Worm (Caenorhabditis elegans) whole organism, L4 larva: ENCODE measurements around the gene fbxa-181.

ENCODE experiments used
- lin-1 ChIP-seq: fragments of 200-800 bp; sonication (Bioruptor generic); IDR thresholded peaks from 2 replicates; pipeline ENCODE4 v1.3.6; 2022; ENCODE audit warnings: missing genetic modification reagents, missing genetic modification characterization, missing compliant biosample characterization
- lin-15B ChIP-seq: fragments of 150-350 bp; sonication (generic microtip); optimal IDR thresholded peaks from 3 replicates; lab custom pipeline; 2014; ENCODE audit warnings: missing biosample characterization, missing genetic modification characterization
- lin-39 ChIP-seq: fragments of 150-350 bp; optimal IDR thresholded peaks from 2 replicates; lab custom pipeline; 2014; ENCODE audit warnings: missing biosample characterization, missing genetic modification reagents, missing genetic modification characterization
- nhr-11 ChIP-seq: fragments of 150-350 bp; optimal IDR thresholded peaks from 2 replicates; lab custom pipeline; 2014; ENCODE audit warnings: missing biosample characterization, missing genetic modification characterization
- nhr-76 ChIP-seq: fragments of 150-350 bp; optimal IDR thresholded peaks from 2 replicates; lab custom pipeline; 2014; ENCODE audit warnings: missing biosample characterization, missing genetic modification characterization
- pha-4 ChIP-seq, 2 experiments: fragments of 150-350 bp in 1 of 2; fragments of 200-800 bp in 1 of 2; sonication (Bioruptor generic) in 1 of 2; IDR thresholded peaks in 1 of 2; optimal IDR thresholded peaks in 1 of 2; 2 replicates each; pipeline versions ENCODE4 v1.3.6 to Lab custom; 2014 to 2022; ENCODE audit warnings: missing genetic modification characterization in 2 of 2, missing genetic modification reagents in 2 of 2, missing biosample characterization in 1 of 2, missing compliant biosample characterization in 1 of 2
- pqm-1 ChIP-seq: sonication (generic microtip); optimal IDR thresholded peaks from 2 replicates; lab custom pipeline; 2017; ENCODE audit warnings: missing biosample characterization, missing genetic modification characterization
- sdz-12 ChIP-seq: fragments of 200-800 bp; sonication (Bioruptor generic); optimal IDR thresholded peaks from 2 replicates; lab custom pipeline; 2018; ENCODE audit warnings: mild to moderate bottlenecking, missing genetic modification characterization, missing compliant biosample characterization
- unc-130 ChIP-seq: sonication (generic microtip); optimal IDR thresholded peaks from 2 replicates; lab custom pipeline; 2016; ENCODE audit warnings: missing genetic modification reagents, missing genetic modification characterization, missing compliant biosample characterization

- TF ChIP-seq sdz-12 (GFP tag; lab: Kevin White, UChicago) (no peak), lin-15B (tag; lab: Kevin White, UChicago) (no peak), lin-39 (tag; lab: Kevin White, UChicago) (no peak), nhr-76 (no peak), unc-130 (GFP tag; lab: Kevin White, UChicago) (no peak), pqm-1 (tag; lab: Kevin White, UChicago) (no peak), pha-4 (GFP tag; IDR thresholded peaks at IDR 0.05; lab: Robert Waterston, UW) (no peak), pha-4 (tag; optimal IDR thresholded peaks at IDR 0.05; lab: Kevin White, UChicago) (no peak), lin-1 (GFP tag; lab: Robert Waterston, UW) (no peak), nhr-11 (tag; lab: Kevin White, UChicago) (no peak)
Measured at ce11 chrV:13703960-13704359, 21.7 kb upstream of the fbxa-181 start, which contains the start of gene T01D3.3.
